Worm (Caenorhabditis elegans): ENCODE data around the gene srh-63.

ce11 chrIV:14542517-14542916 lies 18.8 kb downstream of the srh-63 start, which contains the start of gene pals-29:
- TF ChIP-seq ceh-79 (tag; optimal IDR thresholded peaks at IDR 0.05) (no peak), lin-40 (tag; optimal IDR thresholded peaks at IDR 0.05) (no peak), F49E8.2 (tag; optimal IDR thresholded peaks at IDR 0.05; ENCODE audit: insufficient read depth) (no peak), sptf-2 (GFP tag; optimal IDR thresholded peaks at IDR 0.05) (no peak), ztf-3 (GFP tag; optimal IDR thresholded peaks at IDR 0.05) (no peak), F57C9.4 (tag; optimal IDR thresholded peaks at IDR 0.05) (no peak), snpc-4 (GFP tag; optimal IDR thresholded peaks at IDR 0.05) (no peak), snpc-4 (tag; optimal IDR thresholded peaks at IDR 0.05) (no peak), sdz-38 (tag; optimal IDR thresholded peaks at IDR 0.05) (no peak), nfya-2 (GFP tag; IDR thresholded peaks at IDR 0.05) (no peak), xnd-1 (tag; optimal IDR thresholded peaks at IDR 0.05) (no peak), ama-1 (optimal IDR thresholded peaks at IDR 0.05) (no peak), ama-1 (GFP tag; optimal IDR thresholded peaks at IDR 0.05) (no peak)

All from whole organism, young adult.